Worm (Caenorhabditis elegans) whole organism, late embryonic: Measurements from ENCODE around the gene ZC155.2.

Source experiments
- C08G9.2 ChIP-seq: sonication (generic microtip); optimal IDR thresholded peaks from 2 replicates; lab custom pipeline; 2016; ENCODE audit warnings: mild to moderate bottlenecking, missing genetic modification characterization, moderate library complexity, missing compliant biosample characterization
- ceh-18 ChIP-seq: sonication (generic microtip); optimal IDR thresholded peaks from 2 replicates; lab custom pipeline; 2016; ENCODE audit warnings: missing genetic modification characterization, missing compliant biosample characterization
- che-1 ChIP-seq: sonication (generic microtip); optimal IDR thresholded peaks from 2 replicates; lab custom pipeline; 2016; ENCODE audit warnings: mild to moderate bottlenecking, missing genetic modification characterization, missing compliant biosample characterization
- dmd-4 ChIP-seq: sonication (generic microtip); optimal IDR thresholded peaks from 2 replicates; lab custom pipeline; 2016; ENCODE audit warnings: borderline replicate concordance, missing genetic modification characterization, missing compliant biosample characterization
- dve-1 ChIP-seq: sonication (generic microtip); optimal IDR thresholded peaks from 2 replicates; lab custom pipeline; 2017; ENCODE audit warnings: antibody characterized with exemption, mild to moderate bottlenecking, missing genetic modification characterization, missing compliant biosample characterization
- fkh-10 ChIP-seq: fragments of 150-350 bp; optimal IDR thresholded peaks from 2 replicates; lab custom pipeline; 2014; ENCODE audit warnings: missing biosample characterization, missing genetic modification reagents, missing genetic modification characterization
- hlh-30 ChIP-seq: sonication (generic microtip); optimal IDR thresholded peaks from 2 replicates; lab custom pipeline; 2017; ENCODE audit warnings: antibody characterized with exemption, missing genetic modification characterization, missing compliant biosample characterization; ENCODE audit not compliant: insufficient read depth
- nhr-11 ChIP-seq: fragments of 150-350 bp; optimal IDR thresholded peaks from 2 replicates; lab custom pipeline; 2014; ENCODE audit warnings: missing biosample characterization, missing genetic modification characterization
- odd-2 ChIP-seq: sonication (generic microtip); optimal IDR thresholded peaks from 2 replicates; lab custom pipeline; 2017; ENCODE audit warnings: antibody characterized with exemption, mild to moderate bottlenecking, missing genetic modification characterization, missing compliant biosample characterization
- rnt-1 ChIP-seq: sonication (generic microtip); optimal IDR thresholded peaks from 2 replicates; lab custom pipeline; 2016; ENCODE audit warnings: missing genetic modification characterization, missing compliant biosample characterization
- syd-9 ChIP-seq: sonication (generic microtip); optimal IDR thresholded peaks from 2 replicates; lab custom pipeline; 2016; ENCODE audit warnings: mild to moderate bottlenecking, missing genetic modification characterization, moderate library complexity, missing compliant biosample characterization
- unc-55 ChIP-seq: sonication (generic microtip); optimal IDR thresholded peaks from 2 replicates; lab custom pipeline; 2017; ENCODE audit warnings: missing biosample characterization, missing genetic modification reagents, missing genetic modification characterization

ce11 chrIII:5190671-5191174, 28.1 kb upstream of the ZC155.2 start, which contains the start of gene hira-1:
- TF ChIP-seq hlh-30 (tag; lab: Kevin White, UChicago): no peak
- TF ChIP-seq rnt-1: no peak
- no peak for TF ChIP-seq dmd-4 (tag; lab: Kevin White, UChicago)
- TF ChIP-seq dve-1 (tag; lab: Kevin White, UChicago): no peak
- no peak for TF ChIP-seq che-1
- TF ChIP-seq unc-55: no peak
- no peak for TF ChIP-seq C08G9.2 (tag; lab: Kevin White, UChicago)
- no peak for TF ChIP-seq nhr-11
- TF ChIP-seq fkh-10 (GFP tag; lab: Kevin White, UChicago): no peak
- TF ChIP-seq syd-9 (tag; lab: Kevin White, UChicago): no peak
- no peak for TF ChIP-seq ceh-18 (tag; lab: Kevin White, UChicago)
- no peak for TF ChIP-seq odd-2
